Fruit fly (Drosophila melanogaster): ENCODE measurements around the gene Amacr.

dm6 chr2L:20705869-20706368, 46.2 kb downstream of the Amacr start:
- TF ChIP-seq Dfd (GFP tag; optimal IDR thresholded peaks at IDR 0.05), result no peak
- TF ChIP-seq h (GFP tag; optimal IDR thresholded peaks at IDR 0.05), result no peak
- TF ChIP-seq dsf (GFP tag; optimal IDR thresholded peaks at IDR 0.05; ENCODE audit: borderline replicate concordance), result no peak
- no peak for TF ChIP-seq CrebA (GFP tag; optimal IDR thresholded peaks at IDR 0.05; ENCODE audit: borderline replicate concordance)
- TF ChIP-seq Hnf4 (GFP tag; optimal IDR thresholded peaks at IDR 0.05), result no peak
- no peak for TF ChIP-seq lola (GFP tag; optimal IDR thresholded peaks at IDR 0.05)
- TF ChIP-seq woc (GFP tag; optimal IDR thresholded peaks at IDR 0.05), result no peak
- no peak for TF ChIP-seq Myc (optimal IDR thresholded peaks at IDR 0.05)
- no peak for TF ChIP-seq tai (GFP tag; optimal IDR thresholded peaks at IDR 0.05)
- TF ChIP-seq CG9705 (GFP tag; optimal IDR thresholded peaks at IDR 0.05), result no peak

Data from whole organism, wandering third instar larva.